Worm (Caenorhabditis elegans): ENCODE measurements around the gene srh-169.

ce11 chrV:4082952-4083351 lies 35.3 kb downstream of the srh-169 start, which contains the start of gene F38H12.5:
- TF ChIP-seq nhr-12 (tag; optimal IDR thresholded peaks at IDR 0.05), result no peak
- no peak for TF ChIP-seq zag-1 (tag; optimal IDR thresholded peaks at IDR 0.05)
- TF ChIP-seq snpc-4 (tag; optimal IDR thresholded peaks at IDR 0.05), result no peak
- TF ChIP-seq blmp-1 (tag; optimal IDR thresholded peaks at IDR 0.05), result no peak
- no peak for TF ChIP-seq aha-1 (tag; optimal IDR thresholded peaks at IDR 0.05)
- no peak for TF ChIP-seq swsn-7 (tag; optimal IDR thresholded peaks at IDR 0.05)
- no peak for TF ChIP-seq aly-2 (tag; optimal IDR thresholded peaks at IDR 0.05)
